1 worm cellular context compared by ENCODE assay signal in genomic region chrX:8811916-8812315, ce11.
TF ChIP-seq lines count a peak whose summit lies in the region.

Gene cnnm-2 (plus strand): TSS chrX:8812105.

TF ChIP-seq in whole organism, L1 larva, 84 proteins besides CTCF, POLR2A, EP300 and RAD21 (continued from another document):
- TF ChIP-seq fkh-4 (tag; optimal IDR thresholded peaks at IDR 0.05; lab: Kevin White, UChicago; ENCODE audit: borderline replicate concordance) (no peak), hlh-4 (tag; optimal IDR thresholded peaks at IDR 0.05; lab: Kevin White, UChicago) (no peak), nhr-77 (tag; optimal IDR thresholded peaks at IDR 0.05; lab: Kevin White, UChicago) (no peak), snu-23 (GFP tag; optimal IDR thresholded peaks at IDR 0.05; lab: Kevin White, UChicago) (no peak), vab-15 (tag; optimal IDR thresholded peaks at IDR 0.05; lab: Kevin White, UChicago) (no peak), C34B4.2 (tag; optimal IDR thresholded peaks at IDR 0.05; lab: Kevin White, UChicago) (no peak)
